Fruit fly (Drosophila melanogaster) whole organism, embryonic: ENCODE results near the gene slf.

ENCODE experiments used
- BEAF-32 ChIP-seq: fragments of 200-800 bp; sonication (Bioruptor generic); optimal IDR thresholded peaks from 3 replicates; lab custom pipeline; 2017; ENCODE audit warnings: missing biosample characterization, missing genetic modification characterization, mild to moderate bottlenecking, moderate library complexity, missing genetic modification reagents
- CG10209 ChIP-seq: fragments of 200-800 bp; sonication (Bioruptor generic); optimal IDR thresholded peaks from 3 replicates; lab custom pipeline; 2017; ENCODE audit warnings: missing biosample characterization, mild to moderate bottlenecking, missing genetic modification characterization, missing genetic modification reagents
- CG11456 ChIP-seq: fragments of 200-800 bp; sonication (Bioruptor generic); IDR thresholded peaks from 3 replicates; pipeline ENCODE4 v1.3.6; 2022; ENCODE audit warnings: missing biosample characterization, missing genetic modification characterization
- CG11560 ChIP-seq: fragments of 200-800 bp; sonication (Bioruptor generic); IDR thresholded peaks from 3 replicates; pipeline ENCODE4 v1.3.6; 2022; ENCODE audit warnings: missing biosample characterization, missing genetic modification characterization
- CG12659 ChIP-seq: fragments of 200-800 bp; sonication (Bioruptor generic); optimal IDR thresholded peaks from 3 replicates; lab custom pipeline; 2017; ENCODE audit warnings: mild to moderate bottlenecking, missing biosample characterization, missing genetic modification reagents, missing genetic modification characterization
- CG12942 ChIP-seq: fragments of 200-800 bp; sonication (Bioruptor generic); optimal IDR thresholded peaks from 3 replicates; lab custom pipeline; 2016; ENCODE audit warnings: missing biosample characterization, missing genetic modification characterization
- CG13287 ChIP-seq: fragments of 200-800 bp; sonication (Bioruptor generic); IDR thresholded peaks from 2 replicates; pipeline ENCODE4 v1.3.6; 2022; ENCODE audit warnings: missing biosample characterization, missing genetic modification characterization; ENCODE audit not compliant: partially characterized antibody
- CG13894 ChIP-seq: fragments of 200-800 bp; sonication (Bioruptor generic); optimal IDR thresholded peaks from 3 replicates; lab custom pipeline; 2018; ENCODE audit warnings: missing biosample characterization, mild to moderate bottlenecking, missing genetic modification characterization, moderate library complexity
- CG17328 ChIP-seq: fragments of 200-800 bp; sonication (Bioruptor generic); IDR thresholded peaks from 2 replicates; pipeline ENCODE4 v1.3.6; 2022; ENCODE audit warnings: missing biosample characterization, missing genetic modification characterization
- CG17359 ChIP-seq: fragments of 200-800 bp; sonication (Bioruptor generic); optimal IDR thresholded peaks from 3 replicates; lab custom pipeline; 2018; ENCODE audit warnings: missing biosample characterization, mild to moderate bottlenecking, missing genetic modification characterization, moderate library complexity
- CG17829 ChIP-seq: fragments of 200-800 bp; optimal IDR thresholded peaks from 2 replicates; lab custom pipeline; 2019; ENCODE audit warnings: missing biosample characterization, mild to moderate bottlenecking, missing genetic modification characterization, moderate library complexity
- CG17912 ChIP-seq: fragments of 200-800 bp; sonication (Bioruptor generic); optimal IDR thresholded peaks from 2 replicates; lab custom pipeline; 2018; ENCODE audit warnings: missing biosample characterization, mild to moderate bottlenecking, missing genetic modification characterization
- CG1832 ChIP-seq: fragments of 200-800 bp; sonication (Bioruptor generic); optimal IDR thresholded peaks from 2 replicates; lab custom pipeline; 2017; ENCODE audit warnings: missing biosample characterization, mild to moderate bottlenecking, missing genetic modification characterization, inconsistent platforms
- CG18599 ChIP-seq: fragments of 200-800 bp; sonication (Bioruptor generic); optimal IDR thresholded peaks from 3 replicates; lab custom pipeline; 2017; ENCODE audit warnings: missing biosample characterization, missing genetic modification characterization, mild to moderate bottlenecking, moderate library complexity, missing genetic modification reagents
- CG3838 ChIP-seq: fragments of 200-800 bp; sonication (Bioruptor generic); optimal IDR thresholded peaks from 3 replicates; lab custom pipeline; 2016; ENCODE audit warnings: missing biosample characterization, missing genetic modification characterization
- CG4282 ChIP-seq: fragments of 200-800 bp; sonication (Bioruptor generic); optimal IDR thresholded peaks from 2 replicates; lab custom pipeline; 2016; ENCODE audit warnings: missing biosample characterization, missing genetic modification characterization
- CG5245 ChIP-seq: fragments of 200-800 bp; sonication (Bioruptor generic); optimal IDR thresholded peaks from 3 replicates; lab custom pipeline; 2016; ENCODE audit warnings: missing biosample characterization, missing genetic modification characterization
- CG7357 ChIP-seq: fragments of 200-800 bp; sonication (Bioruptor generic); IDR thresholded peaks from 3 replicates; pipeline ENCODE4 v1.3.6; 2022; ENCODE audit warnings: missing biosample characterization, missing genetic modification characterization
- CG7928 ChIP-seq: fragments of 200-800 bp; sonication (Bioruptor generic); optimal IDR thresholded peaks from 2 replicates; lab custom pipeline; 2017; ENCODE audit warnings: missing biosample characterization, mild to moderate bottlenecking, missing genetic modification characterization
- CG9727 ChIP-seq: fragments of 200-800 bp; sonication (Bioruptor generic); optimal IDR thresholded peaks from 3 replicates; lab custom pipeline; 2017; ENCODE audit warnings: missing biosample characterization, mild to moderate bottlenecking, missing genetic modification characterization
- CHES-1-like ChIP-seq: fragments of 200-800 bp; sonication (Bioruptor generic); optimal IDR thresholded peaks from 2 replicates; lab custom pipeline; 2016; ENCODE audit warnings: missing biosample characterization, missing genetic modification characterization
- D ChIP-seq, 2 experiments: fragments of 200-800 bp in 1 of 2; fragments of >200 bp in 1 of 2; sonication (Bioruptor generic) in 1 of 2; optimal IDR thresholded peaks; 2 replicates in 1 of 2; 3 replicates in 1 of 2; lab custom pipeline; 2017; ENCODE audit warnings: mild to moderate bottlenecking in 1 of 2, missing biosample characterization in 1 of 2, missing genetic modification characterization in 1 of 2, missing genetic modification reagents in 1 of 2
- Dbx ChIP-seq: fragments of 200-800 bp; sonication (Bioruptor generic); IDR thresholded peaks from 3 replicates; pipeline ENCODE4 v1.3.6; 2022; ENCODE audit warnings: missing biosample characterization, missing genetic modification characterization
- Deaf1 ChIP-seq: fragments of 200-800 bp; optimal IDR thresholded peaks from 3 replicates; lab custom pipeline; 2019; ENCODE audit warnings: missing biosample characterization, mild to moderate bottlenecking, missing genetic modification characterization, moderate library complexity
- Dip3 ChIP-seq: fragments of 200-800 bp; sonication (Bioruptor generic); optimal IDR thresholded peaks from 3 replicates; lab custom pipeline; 2016; ENCODE audit warnings: missing biosample characterization, missing genetic modification characterization
- Dp ChIP-seq: fragments of 200-800 bp; sonication (Bioruptor generic); optimal IDR thresholded peaks from 2 replicates; lab custom pipeline; 2018; ENCODE audit warnings: missing biosample characterization, mild to moderate bottlenecking, missing genetic modification characterization, moderate library complexity
- Ets97D ChIP-seq: fragments of 200-800 bp; sonication (Bioruptor generic); optimal IDR thresholded peaks from 3 replicates; lab custom pipeline; 2016; ENCODE audit warnings: missing biosample characterization, missing genetic modification characterization
- HmgZ ChIP-seq: fragments of 200-800 bp; sonication (Bioruptor generic); optimal IDR thresholded peaks from 2 replicates; lab custom pipeline; 2018; ENCODE audit warnings: missing biosample characterization, mild to moderate bottlenecking, missing genetic modification characterization
- Hr39 ChIP-seq: fragments of >200 bp; optimal IDR thresholded peaks from 2 replicates; lab custom pipeline; 2017
- MBD-R2 ChIP-seq: fragments of 200-800 bp; sonication (Bioruptor generic); IDR thresholded peaks from 2 replicates; pipeline ENCODE4 v1.3.6; 2022; ENCODE audit warnings: missing biosample characterization, missing genetic modification characterization
- Mrtf ChIP-seq: fragments of 200-800 bp; sonication (Bioruptor generic); IDR thresholded peaks from 3 replicates; pipeline ENCODE4 v1.3.6; 2022; ENCODE audit warnings: missing biosample characterization, missing genetic modification characterization
- NC2α ChIP-seq: fragments of 200-800 bp; sonication (Bioruptor generic); optimal IDR thresholded peaks from 2 replicates; lab custom pipeline; 2016; ENCODE audit warnings: missing biosample characterization, missing genetic modification characterization
- Ptx1 ChIP-seq: fragments of 200-800 bp; sonication (Bioruptor generic); IDR thresholded peaks from 2 replicates; pipeline ENCODE4 v1.3.6; 2022; ENCODE audit warnings: missing biosample characterization, missing genetic modification characterization
- Sox100B ChIP-seq: fragments of 200-800 bp; sonication (Bioruptor generic); optimal IDR thresholded peaks from 3 replicates; lab custom pipeline; 2018; ENCODE audit warnings: missing biosample characterization, mild to moderate bottlenecking, missing genetic modification characterization
- Stat92E ChIP-seq, 3 experiments: fragments of >200 bp in 2 of 3; fragments of 200-800 bp in 1 of 3; sonication (Bioruptor generic) in 1 of 3; optimal IDR thresholded peaks; 2 replicates each; lab custom pipeline; 2017 to 2019; ENCODE audit warnings: missing biosample characterization in 3 of 3, missing genetic modification characterization in 3 of 3, mild to moderate bottlenecking in 1 of 3, moderate library complexity in 1 of 3
- YL-1 ChIP-seq: fragments of 200-800 bp; sonication (Bioruptor generic); optimal IDR thresholded peaks from 3 replicates; lab custom pipeline; 2017; ENCODE audit warnings: missing biosample characterization, mild to moderate bottlenecking, missing genetic modification characterization
- ase ChIP-seq: fragments of 200-800 bp; sonication (Bioruptor generic); IDR thresholded peaks from 3 replicates; pipeline ENCODE4 v1.3.6; 2022; ENCODE audit warnings: missing biosample characterization, missing genetic modification characterization
- btn ChIP-seq: fragments of 200-800 bp; sonication (Bioruptor generic); optimal IDR thresholded peaks from 2 replicates; lab custom pipeline; 2016; ENCODE audit warnings: missing biosample characterization, missing genetic modification characterization
- cg ChIP-seq: fragments of 200-800 bp; sonication (Bioruptor generic); optimal IDR thresholded peaks from 3 replicates; lab custom pipeline; 2019; ENCODE audit warnings: missing biosample characterization, mild to moderate bottlenecking, missing genetic modification characterization, moderate library complexity
- dan ChIP-seq: fragments of 200-800 bp; sonication (Bioruptor generic); IDR thresholded peaks from 2 replicates; pipeline ENCODE4 v1.3.6; 2022; ENCODE audit warnings: missing biosample characterization, missing genetic modification characterization
- fd96Cb ChIP-seq: fragments of 200-800 bp; sonication (Bioruptor generic); optimal IDR thresholded peaks from 2 replicates; lab custom pipeline; 2018; ENCODE audit warnings: missing biosample characterization, mild to moderate bottlenecking, missing genetic modification characterization, moderate library complexity
- mirr ChIP-seq: fragments of 200-800 bp; sonication (Bioruptor generic); optimal IDR thresholded peaks from 3 replicates; lab custom pipeline; 2018; ENCODE audit warnings: missing biosample characterization, mild to moderate bottlenecking, missing genetic modification characterization
- nau ChIP-seq: fragments of 200-800 bp; sonication (Bioruptor generic); optimal IDR thresholded peaks from 3 replicates; lab custom pipeline; 2017; ENCODE audit warnings: missing biosample characterization, mild to moderate bottlenecking, missing genetic modification characterization, missing genetic modification reagents
- onecut ChIP-seq: fragments of 200-800 bp; sonication (Bioruptor generic); IDR thresholded peaks from 2 replicates; pipeline ENCODE4 v1.3.6; 2022; ENCODE audit warnings: missing biosample characterization, missing genetic modification characterization
- p53 ChIP-seq: fragments of 200-800 bp; sonication (Bioruptor generic); optimal IDR thresholded peaks from 2 replicates; lab custom pipeline; 2016; ENCODE audit warnings: missing biosample characterization, missing genetic modification characterization
- schlank ChIP-seq: fragments of 200-800 bp; sonication (Bioruptor generic); optimal IDR thresholded peaks from 2 replicates; lab custom pipeline; 2018; ENCODE audit warnings: missing biosample characterization, mild to moderate bottlenecking, missing genetic modification characterization
- ssp ChIP-seq: fragments of 200-800 bp; sonication (Bioruptor generic); IDR thresholded peaks from 2 replicates; pipeline ENCODE4 v1.3.6; 2022; ENCODE audit warnings: missing biosample characterization, missing genetic modification characterization
- usp ChIP-seq: fragments of >200 bp; optimal IDR thresholded peaks from 2 replicates; lab custom pipeline; 2017; ENCODE audit warnings: missing biosample characterization, missing genetic modification characterization
- vvl ChIP-seq: fragments of 200-800 bp; sonication (Bioruptor generic); IDR thresholded peaks from 2 replicates; pipeline ENCODE4 v1.3.6; 2022; ENCODE audit warnings: missing biosample characterization, missing genetic modification characterization
- zen ChIP-seq: fragments of 200-800 bp; sonication (Bioruptor generic); optimal IDR thresholded peaks from 3 replicates; lab custom pipeline; 2018; ENCODE audit warnings: missing biosample characterization, mild to moderate bottlenecking, missing genetic modification characterization, moderate library complexity

Gene slf

DNA sequence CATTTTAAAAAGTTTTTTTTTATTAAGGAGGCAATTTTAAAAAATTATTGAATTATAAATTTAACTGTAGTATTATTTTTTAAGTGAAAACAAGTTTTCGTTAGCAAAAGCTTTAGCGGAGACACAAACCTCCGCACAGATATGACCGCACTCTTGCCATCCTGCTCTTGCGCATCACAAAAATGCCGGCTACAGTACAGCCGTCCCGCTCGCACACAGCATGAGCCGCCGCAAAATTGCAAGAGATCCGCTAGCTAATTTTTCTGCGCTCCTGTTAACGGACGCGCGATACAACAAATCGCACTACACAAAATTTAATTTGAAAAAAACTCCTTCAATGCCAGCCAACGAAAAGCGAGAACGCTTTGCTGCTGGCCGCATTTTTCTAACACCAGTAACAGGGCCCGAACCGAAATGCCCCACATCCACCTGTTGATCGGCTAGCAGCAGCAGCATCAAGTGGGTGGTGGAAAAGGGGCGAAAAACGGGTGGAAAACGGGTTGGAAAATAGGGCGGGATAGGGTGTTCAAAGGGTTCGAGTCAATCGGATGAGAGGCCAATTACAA, 8.4 kb upstream of the slf start (continued):
- TF ChIP-seq CG17829 (tag; lab: Kevin White, UChicago) (peak; percentile 64), CG9727 (GFP tag; lab: Kevin White, UChicago) (peak; percentile 25), vvl (GFP tag; lab: Robert Waterston, UW) (peak; percentile 60; the same call in 1 of the 2 replicates), Dip3 (GFP tag; lab: Kevin White, UChicago) (no peak), YL-1 (GFP tag; lab: Kevin White, UChicago) (peak; percentile 59), CG3838 (GFP tag; lab: Kevin White, UChicago) (no peak), CG13287 (peak; percentile 76), zen (tag; lab: Kevin White, UChicago) (no peak), schlank (no peak), CG17328 (0 out of 2 replicates have a peak, but pooled peaks have one; percentile 27), CG12942 (peak; percentile 1), nau (GFP tag; lab: Kevin White, UChicago) (no peak), ssp (GFP tag; lab: Robert Waterston, UW) (no peak), HmgZ (tag; lab: Kevin White, UChicago) (peak; percentile 89), usp (GFP tag; lab: Kevin White, UChicago) (no peak), Ptx1 (0 out of 2 replicates have a peak, but pooled peaks have one; percentile 25), CG11560 (tag; lab: Robert Waterston, UW) (no peak), NC2α (GFP tag; lab: Kevin White, UChicago) (no peak), Dp (peak; percentile 48), CG5245 (GFP tag; lab: Kevin White, UChicago) (no peak), Dbx (peak; percentile 61; the same call in 1 of the 3 replicates), CG1832 (peak; percentile 97), CG17912 (GFP tag; lab: Kevin White, UChicago) (peak; percentile 79), p53 (GFP tag; lab: Kevin White, UChicago) (no peak), CG11456 (GFP tag; lab: Robert Waterston, UW) (no peak), CG13894 (peak; percentile 66), ase (GFP tag; lab: Robert Waterston, UW) (no peak), CG17359 (no peak), fd96Cb (no peak), CG10209 (GFP tag; lab: Kevin White, UChicago) (no peak), btn (GFP tag; lab: Kevin White, UChicago) (no peak), onecut (GFP tag; lab: Robert Waterston, UW) (no peak; the same call in 1 of the 2 replicates), mirr (peak; percentile 60), D (optimal IDR thresholded peaks at IDR 0.05; lab: Kevin White, UChicago) (no peak), D (GFP tag; optimal IDR thresholded peaks at IDR 0.05; lab: Kevin White, UChicago) (no peak), Stat92E (GFP tag; optimal IDR thresholded peaks at IDR 0.05; lab: Kevin White, UChicago) (peak in 1 of 3 experiments; percentile 91), CHES-1-like (GFP tag; lab: Kevin White, UChicago) (peak; percentile 70), BEAF-32 (GFP tag; lab: Kevin White, UChicago) (peak; percentile 3), CG4282 (no peak), CG12659 (peak; percentile 71), Hr39 (lab: Kevin White, UChicago) (no peak), CG7357 (no peak), CG18599 (GFP tag; lab: Kevin White, UChicago) (peak; percentile 36), dan (GFP tag; lab: Robert Waterston, UW) (no peak), Deaf1 (peak; percentile 54), Sox100B (no peak), CG7928 (GFP tag; lab: Kevin White, UChicago) (no peak), MBD-R2 (GFP tag; lab: Robert Waterston, UW) (peak; percentile 17; the same call in 1 of the 2 replicates), Ets97D (GFP tag; lab: Kevin White, UChicago) (peak; percentile 39), cg (GFP tag; lab: Kevin White, UChicago) (peak; percentile 60), Mrtf (GFP tag; lab: Robert Waterston, UW) (no peak)
